Worm (Caenorhabditis elegans): ENCODE results near the gene B0361.11.
A peak's percentile ranks its signal among the peaks of the same experiment; 100 is the strongest.

The B0361.11 gene

ce11 chrIII:7232782-7233181 is 44.6 kb upstream of the B0361.11 start, which contains the start of gene adr-2:
adr-2 (minus strand) TSS chrIII:7232882.
- TF ChIP-seq eor-1 (tag; optimal IDR thresholded peaks at IDR 0.05) = no peak
- no peak for TF ChIP-seq elt-1 (tag; optimal IDR thresholded peaks at IDR 0.05)
- TF ChIP-seq pha-4 (tag; optimal IDR thresholded peaks at IDR 0.05) = no peak
- no peak for TF ChIP-seq zag-1 (tag; optimal IDR thresholded peaks at IDR 0.05)
- no peak for TF ChIP-seq mml-1 (tag; optimal IDR thresholded peaks at IDR 0.05)
- no peak for TF ChIP-seq unc-39 (tag; optimal IDR thresholded peaks at IDR 0.05)
- no peak for TF ChIP-seq nhr-12 (tag; optimal IDR thresholded peaks at IDR 0.05)
- no peak for TF ChIP-seq nhr-11 (tag; optimal IDR thresholded peaks at IDR 0.05)
- no peak for TF ChIP-seq R02D3.7 (tag; optimal IDR thresholded peaks at IDR 0.05)
- no peak for TF ChIP-seq sea-2 (GFP tag; optimal IDR thresholded peaks at IDR 0.05)

- TF ChIP-seq nhr-77 (tag; optimal IDR thresholded peaks at IDR 0.05) (no peak), ztf-11 (tag; optimal IDR thresholded peaks at IDR 0.05) (no peak), nhr-67 (tag; optimal IDR thresholded peaks at IDR 0.05) (no peak), ceh-28 (tag; optimal IDR thresholded peaks at IDR 0.05) (peak; percentile 7), fos-1 (tag; optimal IDR thresholded peaks at IDR 0.05) (no peak), lin-39 (tag; optimal IDR thresholded peaks at IDR 0.05) (peak; percentile 24), sea-2 (GFP tag; optimal IDR thresholded peaks at IDR 0.05) (no peak), lin-15B (tag; optimal IDR thresholded peaks at IDR 0.05) (peak; percentile 64), unc-62 (GFP tag; optimal IDR thresholded peaks at IDR 0.05) (no peak), nhr-43 (tag; optimal IDR thresholded peaks at IDR 0.05; ENCODE audit: poor library complexity, severe bottlenecking) (peak; percentile 44), fkh-10 (GFP tag; optimal IDR thresholded peaks at IDR 0.05) (no peak), egl-27 (tag; optimal IDR thresholded peaks at IDR 0.05) (no peak), nhr-28 (tag; optimal IDR thresholded peaks at IDR 0.05) (no peak), unc-39 (tag; optimal IDR thresholded peaks at IDR 0.05) (no peak), nhr-76 (tag; optimal IDR thresholded peaks at IDR 0.05) (no peak), ceh-82 (tag; optimal IDR thresholded peaks at IDR 0.05) (no peak), jun-1 (tag; optimal IDR thresholded peaks at IDR 0.05) (peak; percentile 25), snpc-4 (tag; optimal IDR thresholded peaks at IDR 0.05) (peak; percentile 90), elt-2 (tag; optimal IDR thresholded peaks at IDR 0.05) (peak; percentile 32), nhr-25 (tag; optimal IDR thresholded peaks at IDR 0.05) (peak; percentile 44), ztf-4 (tag; optimal IDR thresholded peaks at IDR 0.05) (no peak), nfya-1 (tag; optimal IDR thresholded peaks at IDR 0.05; ENCODE audit: insufficient read depth) (peak; percentile 52), lsy-12 (tag; optimal IDR thresholded peaks at IDR 0.05) (peak; percentile 30), pha-4 (tag; optimal IDR thresholded peaks at IDR 0.05) (peak; percentile 88), elt-1 (tag; optimal IDR thresholded peaks at IDR 0.05) (no peak), nhr-23 (tag; optimal IDR thresholded peaks at IDR 0.05) (peak; percentile 89), daf-12 (tag; optimal IDR thresholded peaks at IDR 0.05) (no peak), egl-5 (tag; optimal IDR thresholded peaks at IDR 0.05) (peak; percentile 5), hmg-11 (tag; optimal IDR thresholded peaks at IDR 0.05) (peak; percentile 45), pqm-1 (tag; optimal IDR thresholded peaks at IDR 0.05) (no peak)
These were observed 43.3 kb upstream of the B0361.11 start, which contains the start of gene ndus-8 for ce11 chrIII:7234148-7234547. ndus-8 (minus strand) TSS chrIII:7234202.

ce11 chrIII:7238727-7239126 is 38.7 kb upstream of the B0361.11 start, which contains the start of gene pars-1:
pars-1 (plus strand) TSS chrIII:7239027.
- TF ChIP-seq fos-1 (tag; optimal IDR thresholded peaks at IDR 0.05) (no peak), skn-1 (tag; optimal IDR thresholded peaks at IDR 0.05) (no peak), fkh-2 (tag; optimal IDR thresholded peaks at IDR 0.05) (no peak), nhr-25 (tag; optimal IDR thresholded peaks at IDR 0.05) (no peak), egl-27 (tag; optimal IDR thresholded peaks at IDR 0.05) (no peak), eor-1 (tag; optimal IDR thresholded peaks at IDR 0.05) (no peak)

ce11 chrIII:7239416-7239815 is 38.0 kb upstream of the B0361.11 start:
- TF ChIP-seq mml-1 (tag; optimal IDR thresholded peaks at IDR 0.05) = no peak
- no peak for TF ChIP-seq eor-1 (tag; optimal IDR thresholded peaks at IDR 0.05)
- no peak for TF ChIP-seq ceh-28 (tag; optimal IDR thresholded peaks at IDR 0.05)
- TF ChIP-seq jun-1 (tag; optimal IDR thresholded peaks at IDR 0.05) = no peak
- TF ChIP-seq sea-2 (GFP tag; optimal IDR thresholded peaks at IDR 0.05) = no peak
- TF ChIP-seq mdl-1 (tag; optimal IDR thresholded peaks at IDR 0.05) = no peak
- TF ChIP-seq tbx-2 (tag; optimal IDR thresholded peaks at IDR 0.05) = no peak
- TF ChIP-seq nhr-12 (tag; optimal IDR thresholded peaks at IDR 0.05) = no peak
- TF ChIP-seq egl-27 (tag; optimal IDR thresholded peaks at IDR 0.05) = no peak
- TF ChIP-seq ceh-16 (tag; optimal IDR thresholded peaks at IDR 0.05) = no peak

Measured in whole organism, L3 larva.